Fruit fly (Drosophila melanogaster) whole organism: ENCODE measurements around the gene Sem1.

Source experiments
- CG8478 ChIP-seq: fragments of >200 bp; optimal IDR thresholded peaks from 2 replicates; lab custom pipeline; 2018; ENCODE audit warnings: inconsistent platforms
- pan ChIP-seq: fragments of >200 bp; optimal IDR thresholded peaks from 2 replicates; lab custom pipeline; 2017
- psq ChIP-seq: fragments of >200 bp; optimal IDR thresholded peaks from 2 replicates; lab custom pipeline; 2017
- usp ChIP-seq: fragments of >200 bp; optimal IDR thresholded peaks from 2 replicates; lab custom pipeline; 2017; ENCODE audit warnings: missing biosample characterization, missing genetic modification characterization, mixed read lengths

DNA sequence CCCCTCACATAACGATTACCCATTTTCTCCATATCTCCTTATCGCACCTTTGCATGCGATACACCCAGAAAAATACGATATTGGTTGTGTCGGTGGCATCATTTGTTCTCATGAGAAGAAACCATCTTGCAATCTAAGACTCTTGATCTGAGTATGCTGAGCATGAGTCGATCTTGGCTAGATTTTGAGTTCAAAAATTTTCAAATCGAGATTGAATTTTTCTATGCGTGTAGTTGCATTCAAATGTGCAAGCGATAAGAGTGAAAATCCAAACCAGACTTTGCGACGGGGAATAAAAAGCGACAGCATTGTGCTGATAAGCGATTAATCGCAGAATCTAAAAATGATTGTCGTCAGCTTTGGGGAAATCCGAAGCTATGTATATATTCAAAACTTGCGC, 17.5 kb downstream of the Sem1 start:
- TF ChIP-seq pan = no peak
- no peak for TF ChIP-seq usp (GFP tag; lab: Kevin White, UChicago)
- TF ChIP-seq CG8478 (lab: Kevin White, UChicago) = no peak
- no peak for TF ChIP-seq psq (lab: Kevin White, UChicago)
